Worm (Caenorhabditis elegans) whole organism, L2 larva: Measurements from ENCODE around the gene C47G2.3.

Experiments
- blmp-1 ChIP-seq: sonication (generic microtip); optimal IDR thresholded peaks from 2 replicates; lab custom pipeline; 2017; ENCODE audit warnings: missing genetic modification characterization, mild to moderate bottlenecking, missing compliant biosample characterization, antibody characterized with exemption, moderate library complexity; ENCODE audit not compliant: insufficient read depth
- elt-3 ChIP-seq: sonication (generic microtip); optimal IDR thresholded peaks from 2 replicates; lab custom pipeline; 2017; ENCODE audit warnings: missing biosample characterization, missing genetic modification characterization
- lin-13 ChIP-seq: fragments of 150-350 bp; optimal IDR thresholded peaks from 2 replicates; lab custom pipeline; 2014; ENCODE audit warnings: missing biosample characterization, missing genetic modification reagents, missing genetic modification characterization
- mdl-1 ChIP-seq, 2 experiments: fragments of 150-350 bp in 1 of 2; sonication (generic microtip) in 1 of 2; optimal IDR thresholded peaks; 2 replicates each; lab custom pipeline; 2017; ENCODE audit warnings: missing biosample characterization in 2 of 2, missing genetic modification characterization in 2 of 2
- nhr-11 ChIP-seq: fragments of 150-350 bp; optimal IDR thresholded peaks from 2 replicates; lab custom pipeline; 2014; ENCODE audit warnings: missing biosample characterization, missing genetic modification characterization
- nhr-237 ChIP-seq: fragments of 150-350 bp; optimal IDR thresholded peaks from 2 replicates; lab custom pipeline; 2014; ENCODE audit warnings: missing biosample characterization, missing genetic modification characterization
- unc-62 ChIP-seq: fragments of 150-350 bp; optimal IDR thresholded peaks from 2 replicates; lab custom pipeline; 2014; ENCODE audit warnings: missing biosample characterization, missing genetic modification reagents, missing genetic modification characterization

ce11 chrII:11240214-11240613 is 49.7 kb downstream of the C47G2.3 start:
- TF ChIP-seq mdl-1 (tag; optimal IDR thresholded peaks at IDR 0.05; lab: Kevin White, UChicago) (no peak), nhr-237 (tag; lab: Kevin White, UChicago) (no peak), lin-13 (GFP tag; lab: Kevin White, UChicago) (no peak), unc-62 (GFP tag; lab: Kevin White, UChicago) (no peak), elt-3 (tag; lab: Kevin White, UChicago) (no peak), nhr-11 (tag; lab: Kevin White, UChicago) (no peak), blmp-1 (tag; lab: Kevin White, UChicago) (no peak)
